Fruit fly (Drosophila melanogaster): ENCODE data around the gene CG42495.

CG42495 gene

DNA sequence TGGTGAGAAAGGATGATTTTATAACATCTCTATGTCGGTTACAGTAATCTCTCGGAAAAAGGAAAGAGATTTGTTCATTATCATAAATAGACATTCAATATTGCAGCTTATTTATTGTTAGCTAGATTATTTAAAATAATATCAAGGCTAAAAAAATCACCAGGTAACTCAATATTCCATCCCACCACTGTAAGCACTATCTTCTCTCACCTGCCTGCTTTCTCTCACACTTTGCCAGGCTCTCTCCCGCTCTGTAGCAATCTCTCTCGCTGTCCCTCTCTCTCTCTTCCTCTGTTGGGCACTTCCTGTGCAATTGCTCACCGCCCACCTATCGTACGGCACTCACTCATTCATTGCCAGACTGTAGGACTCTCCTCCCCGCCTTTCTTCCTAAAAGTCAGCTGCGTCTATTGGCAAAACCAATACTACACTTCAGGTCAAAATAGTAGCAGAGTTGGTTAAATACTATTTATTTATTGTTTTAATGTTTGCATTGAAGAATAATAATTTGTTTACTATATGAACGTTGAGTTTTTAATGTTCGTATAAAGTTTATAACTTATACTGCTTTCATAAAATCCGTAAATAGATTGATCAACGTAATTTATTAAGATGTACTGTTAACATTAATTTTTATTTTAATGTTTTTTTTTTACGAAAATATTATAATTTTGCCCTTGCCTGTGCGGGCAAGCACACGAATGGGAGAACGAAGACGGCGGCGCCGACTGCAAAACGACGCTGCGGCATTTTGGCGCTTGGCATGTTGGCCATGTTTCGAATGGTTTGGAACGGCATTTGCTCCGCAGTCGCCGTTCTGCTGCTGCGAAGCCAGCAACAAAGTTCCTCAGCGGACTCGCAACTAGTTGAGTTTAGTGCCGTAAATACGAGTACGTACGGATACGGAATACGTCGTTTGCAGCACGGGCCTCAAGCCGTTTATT is 26.3 kb upstream of the CG42495 start (continued):
- peak; percentile 76 for TF ChIP-seq br (GFP tag; optimal IDR thresholded peaks at IDR 0.05)

DNA sequence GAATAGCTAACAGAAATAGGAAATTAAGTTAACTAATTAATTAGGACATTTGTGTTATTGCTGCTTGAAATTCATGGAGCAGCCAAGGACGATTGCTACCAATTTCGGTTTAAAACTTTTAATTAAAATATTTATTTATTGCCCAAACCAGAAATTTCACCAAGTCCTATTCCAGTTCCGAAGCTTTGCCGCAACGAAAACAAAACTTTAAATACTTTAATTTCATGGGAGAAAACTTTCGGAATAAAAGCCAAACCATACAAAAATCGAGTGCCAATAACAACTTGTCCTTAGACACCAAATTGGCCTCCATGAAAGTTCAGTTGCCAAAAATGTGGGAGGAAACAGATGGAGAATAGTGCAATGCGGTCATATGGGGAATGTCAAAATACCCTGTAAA is 23.9 kb upstream of the CG42495 start:
- TF ChIP-seq dmrt93B (GFP tag; optimal IDR thresholded peaks at IDR 0.05): no peak
- no peak for TF ChIP-seq woc (GFP tag; optimal IDR thresholded peaks at IDR 0.05)
- TF ChIP-seq CG32264 (GFP tag; optimal IDR thresholded peaks at IDR 0.05): no peak
- TF ChIP-seq Hr83 (GFP tag; optimal IDR thresholded peaks at IDR 0.05; ENCODE audit: poor library complexity, severe bottlenecking): no peak
- no peak for TF ChIP-seq brk (GFP tag; optimal IDR thresholded peaks at IDR 0.05)
- no peak for TF ChIP-seq GATAd (GFP tag; optimal IDR thresholded peaks at IDR 0.05)
- TF ChIP-seq br (GFP tag; optimal IDR thresholded peaks at IDR 0.05): no peak

DNA sequence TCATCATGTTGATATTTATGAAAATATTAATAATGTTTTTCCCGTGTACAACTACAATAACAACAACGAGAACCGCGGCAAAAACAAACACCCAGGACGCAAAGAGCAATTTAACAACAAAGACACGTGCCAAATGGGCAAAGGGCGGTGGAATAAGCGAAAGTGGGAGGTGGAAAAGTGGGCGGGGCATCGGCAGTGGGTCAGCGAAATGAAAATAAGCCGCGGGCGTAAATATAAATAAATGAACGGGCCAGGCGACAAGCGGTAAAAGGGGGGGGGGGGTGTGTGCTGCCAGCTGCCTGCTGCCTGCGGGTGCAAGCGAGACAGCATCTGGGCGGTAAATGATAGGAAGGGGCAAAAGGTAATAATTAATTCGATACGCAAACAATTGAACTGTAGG is 13.4 kb upstream of the CG42495 start:
- TF ChIP-seq h (GFP tag; optimal IDR thresholded peaks at IDR 0.05): no peak
- no peak for TF ChIP-seq Abd-B (GFP tag; optimal IDR thresholded peaks at IDR 0.05)

DNA sequence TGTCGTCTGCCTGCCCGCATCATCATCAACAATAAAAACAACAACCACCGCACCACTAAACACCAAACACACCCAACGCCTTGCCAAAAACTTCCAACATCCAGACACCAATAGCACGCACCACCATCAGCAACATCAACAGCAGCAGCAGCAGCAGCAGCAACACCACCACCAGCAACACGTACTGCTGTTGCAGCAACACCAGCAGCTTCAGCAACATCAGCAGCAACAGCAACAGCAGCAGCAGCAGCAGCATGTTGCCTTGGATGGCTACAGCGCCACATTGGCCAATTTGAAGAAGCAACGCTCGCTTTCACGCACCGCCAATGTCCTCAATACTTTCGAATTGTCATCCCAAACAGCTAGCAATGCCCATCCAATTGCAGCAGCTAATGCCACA is 1.6 kb upstream of the CG42495 start:
- no peak for TF ChIP-seq tai (GFP tag; optimal IDR thresholded peaks at IDR 0.05)
- TF ChIP-seq Mio (GFP tag; optimal IDR thresholded peaks at IDR 0.05): no peak
- TF ChIP-seq Dfd (GFP tag; optimal IDR thresholded peaks at IDR 0.05): peak; percentile 92

DNA sequence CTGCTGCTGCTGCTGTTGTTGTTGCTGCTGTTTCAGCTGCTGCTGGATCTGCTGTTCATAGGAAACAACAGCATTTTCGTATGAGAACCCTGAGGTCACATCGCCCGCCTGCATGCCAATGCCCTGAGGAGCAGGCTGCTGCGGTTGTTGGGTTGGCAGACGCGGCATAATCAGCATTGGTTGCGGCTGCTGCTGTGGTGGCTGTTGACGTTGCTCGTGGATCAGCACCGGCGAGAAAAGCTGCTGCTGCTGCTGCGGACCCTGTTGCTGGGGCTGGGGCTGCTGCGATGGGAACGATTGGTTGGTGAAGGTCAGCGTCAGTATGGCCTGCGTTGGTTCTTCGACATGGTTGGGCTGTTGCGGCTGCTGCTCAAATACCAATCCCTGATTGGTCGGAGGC is 2.7 kb downstream of the CG42495 start:
- TF ChIP-seq sage (GFP tag; optimal IDR thresholded peaks at IDR 0.05) (no peak), usp (GFP tag; optimal IDR thresholded peaks at IDR 0.05) (no peak), brk (GFP tag; optimal IDR thresholded peaks at IDR 0.05) (no peak), Hnf4 (GFP tag; optimal IDR thresholded peaks at IDR 0.05) (no peak), N (GFP tag; optimal IDR thresholded peaks at IDR 0.05) (no peak), woc (GFP tag; optimal IDR thresholded peaks at IDR 0.05) (no peak)

DNA sequence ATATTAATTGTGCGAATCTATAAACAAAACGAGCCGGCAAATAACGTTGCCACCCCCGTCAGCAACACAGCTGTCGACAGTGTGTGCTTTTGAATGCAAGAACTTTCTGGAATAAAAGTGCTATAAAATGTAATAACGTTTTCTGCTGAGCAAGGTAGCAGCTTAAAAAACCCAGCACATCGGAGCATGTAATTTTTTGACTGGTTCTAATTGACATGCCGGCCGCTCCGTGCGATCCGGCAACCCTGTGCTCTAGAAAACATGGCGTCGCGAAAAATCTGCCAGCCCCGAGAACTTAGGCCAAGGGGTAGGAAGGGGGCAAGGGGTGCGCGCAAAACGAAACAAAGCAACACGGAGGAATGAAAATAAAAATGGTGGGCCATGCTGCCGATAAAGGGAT is 5.0 kb downstream of the CG42495 start:
- TF ChIP-seq Rel (GFP tag; optimal IDR thresholded peaks at IDR 0.05) (no peak), Rel (tag; optimal IDR thresholded peaks at IDR 0.05) (peak; percentile 60), Hr78 (GFP tag; optimal IDR thresholded peaks at IDR 0.05) (no peak), Dfd (GFP tag; optimal IDR thresholded peaks at IDR 0.05) (no peak), fru (GFP tag; optimal IDR thresholded peaks at IDR 0.05) (peak; percentile 64), Mio (GFP tag; optimal IDR thresholded peaks at IDR 0.05) (no peak), OdsH (GFP tag; optimal IDR thresholded peaks at IDR 0.05) (peak; percentile 63), br (GFP tag; optimal IDR thresholded peaks at IDR 0.05) (peak; percentile 76), HLH106 (tag; optimal IDR thresholded peaks at IDR 0.05) (peak; percentile 40), pan (optimal IDR thresholded peaks at IDR 0.05) (no peak), Jra (GFP tag; optimal IDR thresholded peaks at IDR 0.05) (peak; percentile 42), CG32264 (GFP tag; optimal IDR thresholded peaks at IDR 0.05) (peak; percentile 25), Vsx2 (GFP tag; optimal IDR thresholded peaks at IDR 0.05; ENCODE audit: partially characterized antibody) (no peak), h (GFP tag; optimal IDR thresholded peaks at IDR 0.05) (peak; percentile 75), Hnf4 (GFP tag; optimal IDR thresholded peaks at IDR 0.05) (no peak), sage (GFP tag; optimal IDR thresholded peaks at IDR 0.05) (no peak), ey (GFP tag; optimal IDR thresholded peaks at IDR 0.05) (peak; percentile 53), lola (GFP tag; optimal IDR thresholded peaks at IDR 0.05) (no peak), dl (GFP tag; optimal IDR thresholded peaks at IDR 0.05; ENCODE audit: insufficient read depth in 1 of 2, partially characterized antibody in 2 of 2) (no peak), usp (GFP tag; optimal IDR thresholded peaks at IDR 0.05) (no peak), psq (GFP tag; optimal IDR thresholded peaks at IDR 0.05) (peak; percentile 68), woc (GFP tag; optimal IDR thresholded peaks at IDR 0.05) (peak; percentile 5), dsf (GFP tag; optimal IDR thresholded peaks at IDR 0.05; ENCODE audit: borderline replicate concordance) (no peak), Sp1 (GFP tag; optimal IDR thresholded peaks at IDR 0.05) (peak; percentile 52), rgr (GFP tag; optimal IDR thresholded peaks at IDR 0.05) (peak; percentile 77), jim (GFP tag; optimal IDR thresholded peaks at IDR 0.05) (no peak), tai (GFP tag; optimal IDR thresholded peaks at IDR 0.05) (no peak), brk (GFP tag; optimal IDR thresholded peaks at IDR 0.05) (peak; percentile 8), Dif (GFP tag; optimal IDR thresholded peaks at IDR 0.05; ENCODE audit: partially characterized antibody) (no peak), Myc (optimal IDR thresholded peaks at IDR 0.05) (no peak), Abd-B (GFP tag; optimal IDR thresholded peaks at IDR 0.05) (no peak), foxo (GFP tag; optimal IDR thresholded peaks at IDR 0.05) (peak in 1 of 2 experiments; percentile 73), sv (GFP tag; optimal IDR thresholded peaks at IDR 0.05) (no peak), GATAd (GFP tag; optimal IDR thresholded peaks at IDR 0.05) (no peak), CG9705 (GFP tag; optimal IDR thresholded peaks at IDR 0.05) (peak; percentile 41)

Data from whole organism, wandering third instar larva.